Fruit fly (Drosophila melanogaster): ENCODE measurements around the gene GCC185.

Gene GCC185

dm6 chr3R:12010202-12010824 lies at the start of gene GCC185, which contains the start of gene KLHL18:
Gene GCC185 (plus strand): TSS chr3R:12010772.
Gene KLHL18 (minus strand): TSS chr3R:12010434.
- TF ChIP-seq jumu (GFP tag; optimal IDR thresholded peaks at IDR 0.05) (peak; percentile 66), scrt (GFP tag; optimal IDR thresholded peaks at IDR 0.05) (peak; percentile 52), HHEX (GFP tag; optimal IDR thresholded peaks at IDR 0.05) (peak; percentile 55), CG7987 (GFP tag; optimal IDR thresholded peaks at IDR 0.05) (no peak), vfl (GFP tag; optimal IDR thresholded peaks at IDR 0.05) (peak; percentile 63), Eip74EF (GFP tag; optimal IDR thresholded peaks at IDR 0.05) (no peak), tup (GFP tag; optimal IDR thresholded peaks at IDR 0.05) (no peak), Dbx (GFP tag; IDR thresholded peaks at IDR 0.05) (peak; percentile 88; the same call in 2 of the 3 replicates), B-H2 (GFP tag; optimal IDR thresholded peaks at IDR 0.05) (peak; percentile 74), CG15479 (GFP tag; optimal IDR thresholded peaks at IDR 0.05) (no peak), Fer1 (GFP tag; optimal IDR thresholded peaks at IDR 0.05) (no peak), Sry-δ (GFP tag; optimal IDR thresholded peaks at IDR 0.05) (peak; percentile 92), CG1529 (GFP tag; optimal IDR thresholded peaks at IDR 0.05) (no peak), CG10565 (GFP tag; optimal IDR thresholded peaks at IDR 0.05) (no peak), sr (GFP tag; IDR thresholded peaks at IDR 0.05) (no peak), CG13287 (GFP tag; IDR thresholded peaks at IDR 0.05; ENCODE audit: partially characterized antibody) (peak; percentile 78), NC2β (GFP tag; optimal IDR thresholded peaks at IDR 0.05) (no peak), CG5245 (GFP tag; optimal IDR thresholded peaks at IDR 0.05) (peak; percentile 51), CG14710 (tag; optimal IDR thresholded peaks at IDR 0.05) (peak; percentile 92), Neu2 (GFP tag; optimal IDR thresholded peaks at IDR 0.05; ENCODE audit: borderline replicate concordance) (no peak), D19A (tag; optimal IDR thresholded peaks at IDR 0.05) (peak; percentile 61), CG12155 (GFP tag; optimal IDR thresholded peaks at IDR 0.05) (peak; percentile 83), caup (GFP tag; optimal IDR thresholded peaks at IDR 0.05; ENCODE audit: severe bottlenecking) (no peak), CG17186 (GFP tag; optimal IDR thresholded peaks at IDR 0.05) (no peak), ash1 (GFP tag; optimal IDR thresholded peaks at IDR 0.05) (no peak), amos (GFP tag; IDR thresholded peaks at IDR 0.05; ENCODE audit: partially characterized antibody) (peak; percentile 78), Abd-B (GFP tag; optimal IDR thresholded peaks at IDR 0.05) (peak; percentile 92), CHES-1-like (GFP tag; optimal IDR thresholded peaks at IDR 0.05) (peak; percentile 47), kni (GFP tag; optimal IDR thresholded peaks at IDR 0.05) (no peak), CG3838 (GFP tag; optimal IDR thresholded peaks at IDR 0.05) (peak; percentile 6), CG32532 (GFP tag; IDR thresholded peaks at IDR 0.05) (peak; percentile 71), bab2 (GFP tag; optimal IDR thresholded peaks at IDR 0.05) (peak; percentile 68), CG1832 (GFP tag; optimal IDR thresholded peaks at IDR 0.05) (no peak), zfh2 (GFP tag; optimal IDR thresholded peaks at IDR 0.05) (peak; percentile 81), gce (GFP tag; IDR thresholded peaks at IDR 0.05) (no peak), maf-S (GFP tag; optimal IDR thresholded peaks at IDR 0.05) (peak; percentile 62), otp (GFP tag; IDR thresholded peaks at IDR 0.05) (no peak), CG8478 (optimal IDR thresholded peaks at IDR 0.05) (no peak), CG10274 (GFP tag; optimal IDR thresholded peaks at IDR 0.05) (no peak), CG5180 (GFP tag; optimal IDR thresholded peaks at IDR 0.05) (no peak), dati (GFP tag; IDR thresholded peaks at IDR 0.05) (no peak), Hmr (GFP tag; optimal IDR thresholded peaks at IDR 0.05) (peak; percentile 62), Nf-YB (GFP tag; optimal IDR thresholded peaks at IDR 0.05) (peak; percentile 44), cad (GFP tag; optimal IDR thresholded peaks at IDR 0.05) (no peak), CG6813 (GFP tag; optimal IDR thresholded peaks at IDR 0.05) (no peak), ap (GFP tag; IDR thresholded peaks at IDR 0.05) (0 out of 2 replicates have a peak, but pooled peaks have one; percentile 10), MESR4 (GFP tag; optimal IDR thresholded peaks at IDR 0.05) (peak; percentile 53), CG11247 (GFP tag; IDR thresholded peaks at IDR 0.05) (peak; percentile 53; the same call in 1 of the 2 replicates), CG33557 (GFP tag; optimal IDR thresholded peaks at IDR 0.05) (peak; percentile 74)

All from whole organism, embryonic.